Worm (Caenorhabditis elegans) whole organism, L3 larva: ENCODE data around the gene lpd-9.

Experiments
- R02D3.7 ChIP-seq: fragments of 150-350 bp; optimal IDR thresholded peaks from 2 replicates; lab custom pipeline; 2014; ENCODE audit warnings: missing biosample characterization, missing genetic modification characterization
- ZK546.5 ChIP-seq: sonication (generic microtip); optimal IDR thresholded peaks from 2 replicates; lab custom pipeline; 2017; ENCODE audit warnings: missing biosample characterization, missing genetic modification characterization
- ama-1 ChIP-seq: fragments of 150-350 bp; optimal IDR thresholded peaks from 2 replicates; lab custom pipeline; 2018
- ceh-16 ChIP-seq: sonication (generic microtip); optimal IDR thresholded peaks from 2 replicates; lab custom pipeline; 2017; ENCODE audit warnings: missing biosample characterization, missing genetic modification characterization
- ceh-28 ChIP-seq: fragments of 150-350 bp; optimal IDR thresholded peaks from 2 replicates; lab custom pipeline; 2014; ENCODE audit warnings: missing biosample characterization, missing genetic modification reagents, missing genetic modification characterization
- ceh-82 ChIP-seq: fragments of 150-350 bp; optimal IDR thresholded peaks from 2 replicates; lab custom pipeline; 2014; ENCODE audit warnings: missing biosample characterization, missing genetic modification characterization
- ceh-9 ChIP-seq: sonication (generic microtip); optimal IDR thresholded peaks from 2 replicates; lab custom pipeline; 2018; ENCODE audit warnings: missing biosample characterization, missing genetic modification characterization
- daf-12 ChIP-seq: fragments of 150-350 bp; optimal IDR thresholded peaks from 2 replicates; lab custom pipeline; 2014; ENCODE audit warnings: missing biosample characterization, missing genetic modification reagents, missing genetic modification characterization
- egl-27 ChIP-seq: sonication (generic microtip); optimal IDR thresholded peaks from 4 replicates; lab custom pipeline; 2017; ENCODE audit warnings: missing biosample characterization, missing genetic modification reagents, missing genetic modification characterization
- egl-5 ChIP-seq: fragments of 150-350 bp; optimal IDR thresholded peaks from 2 replicates; lab custom pipeline; 2017; ENCODE audit warnings: missing biosample characterization, missing genetic modification reagents, missing genetic modification characterization, inconsistent platforms
- elt-2 ChIP-seq: sonication (generic microtip); optimal IDR thresholded peaks from 2 replicates; lab custom pipeline; 2016; ENCODE audit warnings: missing genetic modification reagents, mild to moderate bottlenecking, missing genetic modification characterization, missing compliant biosample characterization
- elt-3 ChIP-seq, 3 experiments: fragments of 150-350 bp in 1 of 3; sonication (generic microtip) in 2 of 3; optimal IDR thresholded peaks; 2 replicates in 2 of 3; 4 replicates in 1 of 3; lab custom pipeline; 2014 to 2017; ENCODE audit warnings: missing biosample characterization in 3 of 3, missing genetic modification characterization in 3 of 3
- eor-1 ChIP-seq, 2 experiments: fragments of 150-350 bp; optimal IDR thresholded peaks; 2 replicates each; lab custom pipeline; 2014 to 2018; ENCODE audit warnings: missing biosample characterization in 2 of 2, missing genetic modification characterization in 2 of 2
- fkh-10 ChIP-seq: sonication (generic microtip); optimal IDR thresholded peaks from 2 replicates; lab custom pipeline; 2017; ENCODE audit warnings: missing biosample characterization, missing genetic modification reagents, missing genetic modification characterization
- fkh-2 ChIP-seq: fragments of 150-350 bp; optimal IDR thresholded peaks from 2 replicates; lab custom pipeline; 2014; ENCODE audit warnings: missing biosample characterization, missing genetic modification reagents, missing genetic modification characterization
- fos-1 ChIP-seq: fragments of 150-350 bp; optimal IDR thresholded peaks from 2 replicates; lab custom pipeline; 2014; ENCODE audit warnings: missing biosample characterization, missing genetic modification characterization
- jun-1 ChIP-seq: fragments of 150-350 bp; optimal IDR thresholded peaks from 2 replicates; lab custom pipeline; 2014; ENCODE audit warnings: missing biosample characterization, missing genetic modification reagents, missing genetic modification characterization
- lin-15B ChIP-seq: fragments of 150-350 bp; optimal IDR thresholded peaks from 2 replicates; lab custom pipeline; 2014; ENCODE audit warnings: missing biosample characterization, missing genetic modification characterization
- lsy-12 ChIP-seq: sonication (generic microtip); optimal IDR thresholded peaks from 2 replicates; lab custom pipeline; 2016; ENCODE audit warnings: mild to moderate bottlenecking, missing genetic modification characterization, missing compliant biosample characterization
- mdl-1 ChIP-seq: fragments of 150-350 bp; optimal IDR thresholded peaks from 2 replicates; lab custom pipeline; 2014; ENCODE audit warnings: missing biosample characterization, missing genetic modification characterization
- mml-1 ChIP-seq: fragments of 150-350 bp; sonication (generic microtip); optimal IDR thresholded peaks from 3 replicates; lab custom pipeline; 2014; ENCODE audit warnings: missing biosample characterization, missing genetic modification characterization
- nhr-11 ChIP-seq: fragments of 150-350 bp; optimal IDR thresholded peaks from 2 replicates; lab custom pipeline; 2014; ENCODE audit warnings: missing biosample characterization, missing genetic modification characterization
- nhr-12 ChIP-seq: fragments of 150-350 bp; optimal IDR thresholded peaks from 2 replicates; lab custom pipeline; 2014; ENCODE audit warnings: missing biosample characterization, missing genetic modification characterization
- nhr-25 ChIP-seq: sonication (generic microtip); optimal IDR thresholded peaks from 2 replicates; lab custom pipeline; 2017; ENCODE audit warnings: missing biosample characterization, missing genetic modification characterization
- nhr-43 ChIP-seq: sonication (generic microtip); optimal IDR thresholded peaks from 2 replicates; lab custom pipeline; 2016; ENCODE audit warnings: mild to moderate bottlenecking, missing genetic modification characterization, missing compliant biosample characterization; ENCODE audit not compliant: poor library complexity, severe bottlenecking
- nhr-67 ChIP-seq: fragments of 150-350 bp; optimal IDR thresholded peaks from 2 replicates; lab custom pipeline; 2014; ENCODE audit warnings: missing biosample characterization, missing genetic modification characterization
- nhr-76 ChIP-seq: fragments of 150-350 bp; sonication (generic microtip); optimal IDR thresholded peaks from 5 replicates; lab custom pipeline; 2014; ENCODE audit warnings: missing biosample characterization, missing genetic modification characterization
- pqm-1 ChIP-seq: fragments of 150-350 bp; optimal IDR thresholded peaks from 2 replicates; lab custom pipeline; 2017; ENCODE audit warnings: missing biosample characterization, missing genetic modification characterization, inconsistent platforms
- skn-1 ChIP-seq: fragments of 150-350 bp; optimal IDR thresholded peaks from 2 replicates; lab custom pipeline; 2014; ENCODE audit warnings: missing biosample characterization, missing genetic modification characterization
- snpc-4 ChIP-seq: fragments of 150-350 bp; optimal IDR thresholded peaks from 2 replicates; lab custom pipeline; 2014; ENCODE audit warnings: missing biosample characterization, missing genetic modification characterization
- tbx-2 ChIP-seq: sonication (generic microtip); optimal IDR thresholded peaks from 2 replicates; lab custom pipeline; 2016; ENCODE audit warnings: mild to moderate bottlenecking, missing genetic modification characterization, missing compliant biosample characterization
- unc-39 ChIP-seq: sonication (generic microtip); optimal IDR thresholded peaks from 4 replicates; lab custom pipeline; 2017; ENCODE audit warnings: missing biosample characterization, missing genetic modification characterization
- unc-62 ChIP-seq: fragments of 150-350 bp; sonication (generic microtip); optimal IDR thresholded peaks from 4 replicates; lab custom pipeline; 2014; ENCODE audit warnings: missing biosample characterization, missing genetic modification reagents, missing genetic modification characterization
- ztf-11 ChIP-seq: fragments of 150-350 bp; optimal IDR thresholded peaks from 2 replicates; lab custom pipeline; 2014; ENCODE audit warnings: missing biosample characterization, missing genetic modification characterization
- ztf-4 ChIP-seq: fragments of 150-350 bp; optimal IDR thresholded peaks from 2 replicates; lab custom pipeline; 2014; ENCODE audit warnings: missing biosample characterization, missing genetic modification characterization

The lpd-9 gene

DNA sequence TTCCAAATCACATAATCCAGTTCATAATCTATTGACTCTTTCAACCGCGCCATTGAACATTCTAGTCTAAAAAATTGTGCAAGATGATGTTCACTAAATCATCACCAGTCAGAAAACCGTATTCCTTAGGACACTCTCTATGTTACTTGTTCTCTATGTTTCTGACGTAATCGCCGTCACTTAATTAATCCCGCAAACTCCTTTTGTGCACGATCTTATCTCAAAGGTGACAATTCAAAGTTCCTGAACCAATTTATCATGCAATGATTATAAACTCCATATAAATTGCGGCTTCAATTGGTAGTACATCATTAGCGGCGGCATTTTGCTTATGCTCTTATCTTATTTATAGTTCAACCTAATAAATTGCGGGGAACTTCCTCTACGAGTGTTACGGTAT lies 16.3 kb upstream of the lpd-9 start:
- TF ChIP-seq fos-1 (no peak), nhr-12 (no peak), ZK546.5 (no peak), elt-2 (peak; percentile 81), ceh-82 (no peak), pqm-1 (tag; lab: Kevin White, UChicago) (peak; percentile 49), eor-1 (tag; optimal IDR thresholded peaks at IDR 0.05; lab: Kevin White, UChicago) (no peak), skn-1 (peak; percentile 27), mdl-1 (no peak)

DNA sequence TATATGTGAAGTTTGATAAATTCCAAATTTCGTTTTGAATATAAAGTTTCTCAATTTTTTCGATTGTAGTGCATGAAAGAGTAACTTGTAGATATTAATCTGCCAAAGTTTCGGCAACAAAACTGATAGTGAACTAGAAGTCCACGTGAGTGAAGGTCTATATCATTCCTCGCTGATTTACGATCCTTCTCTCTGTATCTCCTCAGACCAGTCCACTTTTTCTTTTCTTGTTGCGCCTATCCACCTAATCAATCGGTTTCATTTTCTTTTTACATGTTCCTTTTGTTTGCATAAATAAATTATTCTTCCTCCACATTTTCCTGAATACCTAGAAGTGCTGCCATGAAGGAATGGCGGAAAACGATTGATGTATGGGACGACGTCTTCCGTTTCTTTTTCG lies 15.0 kb upstream of the lpd-9 start:
- TF ChIP-seq ceh-9 (tag; lab: Kevin White, UChicago) (no peak), nhr-76 (tag; lab: Kevin White, UChicago) (no peak), unc-39 (tag; lab: Kevin White, UChicago) (no peak), fkh-2 (tag; lab: Kevin White, UChicago) (no peak), fkh-10 (no peak), mdl-1 (no peak), ceh-16 (tag; lab: Kevin White, UChicago) (no peak), ama-1 (lab: Kevin White, UChicago) (no peak), eor-1 (tag; optimal IDR thresholded peaks at IDR 0.05; lab: Kevin White, UChicago) (no peak), ztf-11 (tag; lab: Kevin White, UChicago) (no peak), nhr-67 (no peak), ztf-4 (tag; lab: Kevin White, UChicago) (no peak), nhr-11 (tag; lab: Kevin White, UChicago) (no peak), unc-62 (no peak), ZK546.5 (no peak)
- TF ChIP-seq, all 47 proteins: peak for 0

DNA sequence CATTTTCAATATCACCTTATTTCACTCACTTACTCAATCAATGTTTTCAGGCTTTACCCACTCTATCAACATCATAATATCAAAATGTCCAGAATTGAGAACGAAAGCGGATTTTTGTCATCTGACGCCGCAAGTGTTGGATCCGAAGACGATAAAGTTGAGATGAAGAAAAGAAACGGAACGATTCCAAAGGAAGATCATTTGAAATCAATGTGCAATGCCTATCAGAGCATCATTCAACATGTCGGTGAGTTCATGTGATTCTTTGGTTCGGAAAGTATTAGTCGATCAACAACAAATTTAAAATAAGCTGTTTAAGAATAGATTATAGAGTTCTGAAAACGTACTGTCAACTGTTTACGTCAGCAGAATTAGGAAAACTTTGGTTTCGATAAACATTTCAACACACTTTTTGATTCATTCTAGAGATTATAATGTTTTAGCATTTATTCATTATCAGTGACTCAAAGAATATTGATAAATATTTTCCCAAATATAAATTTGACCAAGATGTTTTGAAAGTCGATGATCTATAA lies 14.2 kb upstream of the lpd-9 start, which contains the start of gene cat-4:
Gene cat-4 (plus strand): TSS at position 51 of the 536 bp plus-strand sequence.
- TF ChIP-seq mdl-1 (no peak), elt-2 (peak; percentile 79), pqm-1 (tag; lab: Kevin White, UChicago) (peak; percentile 68), fkh-10 (no peak), jun-1 (tag; lab: Kevin White, UChicago) (peak; percentile 8)

DNA sequence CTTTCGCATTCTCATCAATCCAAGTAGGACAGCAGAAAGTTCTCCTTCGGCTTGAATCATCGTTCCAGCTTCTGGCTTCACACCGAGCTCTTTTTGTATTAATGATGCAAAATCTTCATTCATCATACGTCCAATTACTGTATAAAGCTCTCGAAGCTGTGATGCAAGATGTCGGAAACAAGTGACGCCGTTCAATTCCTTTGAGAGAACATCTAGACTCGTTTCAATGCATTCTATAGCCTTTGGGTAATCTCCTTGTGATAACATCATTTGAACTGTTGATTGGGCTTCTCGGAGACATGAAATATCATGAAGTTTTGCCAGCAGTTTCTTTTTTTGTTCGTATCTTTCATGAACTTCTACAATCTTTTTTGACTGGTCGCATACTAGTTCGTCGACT lies 10.6 kb upstream of the lpd-9 start:
- TF ChIP-seq lsy-12 (tag; lab: Kevin White, UChicago) (no peak), ztf-4 (tag; lab: Kevin White, UChicago) (no peak), egl-27 (no peak), R02D3.7 (tag; lab: Kevin White, UChicago) (no peak), pqm-1 (tag; lab: Kevin White, UChicago) (no peak), jun-1 (tag; lab: Kevin White, UChicago) (no peak), daf-12 (tag; lab: Kevin White, UChicago) (no peak), eor-1 (tag; optimal IDR thresholded peaks at IDR 0.05; lab: Kevin White, UChicago) (no peak), mml-1 (no peak), tbx-2 (tag; lab: Kevin White, UChicago) (no peak), egl-5 (no peak), nhr-11 (tag; lab: Kevin White, UChicago) (no peak), lin-15B (no peak), nhr-43 (tag; lab: Kevin White, UChicago) (no peak), snpc-4 (tag; lab: Kevin White, UChicago) (no peak), nhr-25 (tag; lab: Kevin White, UChicago) (no peak)

DNA sequence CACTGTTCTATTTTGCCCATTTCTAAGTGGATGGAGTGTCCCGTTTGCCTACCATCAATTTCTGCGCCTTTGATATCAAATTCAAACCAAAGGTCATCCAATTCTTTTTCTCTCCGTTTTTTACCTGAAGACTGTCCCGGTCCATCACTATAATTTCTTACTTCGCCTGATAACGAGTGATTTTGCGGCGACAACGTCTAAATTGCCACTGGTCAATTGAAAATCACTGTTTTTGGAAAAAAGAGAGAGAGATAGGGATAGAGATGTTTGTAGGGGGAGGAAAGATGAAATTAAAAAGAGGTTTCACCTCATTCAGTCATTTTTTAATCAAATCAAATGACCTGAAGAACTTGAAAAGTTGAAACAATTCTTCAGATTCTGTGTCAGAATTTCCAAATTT lies 7.6 kb upstream of the lpd-9 start:
- TF ChIP-seq ceh-9 (tag; lab: Kevin White, UChicago), result no peak
- no peak for TF ChIP-seq ama-1 (lab: Kevin White, UChicago)
- TF ChIP-seq elt-2, result no peak
- peak in 1 of 3 experiments; percentile 1 for TF ChIP-seq elt-3 (tag; optimal IDR thresholded peaks at IDR 0.05; lab: Kevin White, UChicago)
- no peak for TF ChIP-seq fos-1

DNA sequence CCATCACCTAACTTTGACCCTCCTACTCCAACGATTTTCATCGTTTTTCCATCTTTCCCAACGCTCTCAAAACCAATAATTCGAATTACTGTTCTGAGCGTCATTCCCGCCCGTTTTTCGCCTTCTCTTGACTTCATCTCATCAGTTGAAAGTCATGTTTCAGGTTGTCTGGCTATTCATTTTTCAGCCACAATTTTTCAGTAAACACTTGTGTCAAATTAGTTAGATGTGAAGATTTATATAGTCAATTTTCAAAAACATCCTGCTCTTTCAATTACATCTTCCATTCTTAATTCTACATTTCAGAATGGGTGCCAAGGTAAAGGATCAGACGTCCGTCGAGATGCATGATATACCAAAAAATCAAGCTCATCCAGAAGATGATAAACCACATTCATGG lies 6.5 kb upstream of the lpd-9 start, which contains the start of gene del-6:
Gene del-6 (plus strand): TSS at position 301 of the 400 bp plus-strand sequence.
- no peak for TF ChIP-seq tbx-2 (tag; lab: Kevin White, UChicago)
- TF ChIP-seq fkh-2 (tag; lab: Kevin White, UChicago), result no peak
- TF ChIP-seq lin-15B, result no peak
- no peak for TF ChIP-seq fos-1
- no peak for TF ChIP-seq ztf-11 (tag; lab: Kevin White, UChicago)
- no peak for TF ChIP-seq elt-3 (tag; optimal IDR thresholded peaks at IDR 0.05; lab: Kevin White, UChicago)
- no peak for TF ChIP-seq ceh-28 (tag; lab: Kevin White, UChicago)
- no peak for TF ChIP-seq lsy-12 (tag; lab: Kevin White, UChicago)
- TF ChIP-seq ceh-16 (tag; lab: Kevin White, UChicago), result no peak
- no peak for TF ChIP-seq eor-1 (tag; optimal IDR thresholded peaks at IDR 0.05; lab: Kevin White, UChicago)
- no peak for TF ChIP-seq ama-1 (lab: Kevin White, UChicago)
- no peak for TF ChIP-seq ceh-9 (tag; lab: Kevin White, UChicago)
- no peak for TF ChIP-seq egl-27
- no peak for TF ChIP-seq nhr-11 (tag; lab: Kevin White, UChicago)
- no peak for TF ChIP-seq ZK546.5
